Fruit fly (Drosophila melanogaster): Measurements from ENCODE around the gene CG6885.
A peak's percentile ranks its signal among the peaks of the same experiment; 100 is the strongest.

Gene CG6885

dm6 chr3L:18786066-18786426 is 41.8 kb downstream of the CG6885 start (continued):
- TF ChIP-seq chm (GFP tag; IDR thresholded peaks at IDR 0.05) (0 out of 2 replicates have a peak, but pooled peaks have one; percentile 49), bab2 (GFP tag; optimal IDR thresholded peaks at IDR 0.05) (no peak), wek (GFP tag; optimal IDR thresholded peaks at IDR 0.05) (no peak), CG11093 (GFP tag; IDR thresholded peaks at IDR 0.05) (no peak), cato (GFP tag; optimal IDR thresholded peaks at IDR 0.05; ENCODE audit: borderline replicate concordance) (no peak), CG12236 (GFP tag; optimal IDR thresholded peaks at IDR 0.05) (no peak), CG10462 (GFP tag; optimal IDR thresholded peaks at IDR 0.05) (no peak), br (optimal IDR thresholded peaks at IDR 0.05) (no peak), Sin3A (optimal IDR thresholded peaks at IDR 0.05) (no peak), lmd (GFP tag; IDR thresholded peaks at IDR 0.05) (peak; percentile 33; the same call in 1 of the 2 replicates), CG17186 (GFP tag; optimal IDR thresholded peaks at IDR 0.05) (no peak), CG1233 (GFP tag; optimal IDR thresholded peaks at IDR 0.05) (no peak), ind (GFP tag; optimal IDR thresholded peaks at IDR 0.05) (peak; percentile 30), phol (tag; optimal IDR thresholded peaks at IDR 0.05) (peak; percentile 8), Hand (GFP tag; optimal IDR thresholded peaks at IDR 0.05) (no peak), CG32532 (GFP tag; IDR thresholded peaks at IDR 0.05) (no peak; the same call in 1 of the 2 replicates), Hmx (GFP tag; optimal IDR thresholded peaks at IDR 0.05) (no peak), Sry-δ (GFP tag; optimal IDR thresholded peaks at IDR 0.05) (no peak), CHES-1-like (GFP tag; optimal IDR thresholded peaks at IDR 0.05) (no peak), schlank (tag; optimal IDR thresholded peaks at IDR 0.05) (no peak), Max (GFP tag; optimal IDR thresholded peaks at IDR 0.05) (no peak), CG11696 (GFP tag; IDR thresholded peaks at IDR 0.05) (peak; percentile 90), CG11560 (tag; IDR thresholded peaks at IDR 0.05) (no peak), ssp (GFP tag; IDR thresholded peaks at IDR 0.05) (peak; percentile 22; the same call in 1 of the 2 replicates), CG6791 (GFP tag; IDR thresholded peaks at IDR 0.05; ENCODE audit: partially characterized antibody) (no peak), disco-r (GFP tag; optimal IDR thresholded peaks at IDR 0.05) (no peak), CG12744 (GFP tag; optimal IDR thresholded peaks at IDR 0.05) (no peak), D19A (tag; optimal IDR thresholded peaks at IDR 0.05) (no peak), CG13287 (GFP tag; IDR thresholded peaks at IDR 0.05; ENCODE audit: partially characterized antibody) (peak; percentile 12; the same call in 1 of the 2 replicates), CG6254 (GFP tag; optimal IDR thresholded peaks at IDR 0.05) (no peak), Dll (GFP tag; IDR thresholded peaks at IDR 0.05; ENCODE audit: partially characterized antibody) (no peak; the same call in 3 of the 4 replicates), croc (GFP tag; conservative IDR thresholded peaks at IDR 0.05) (no peak), eve (GFP tag; optimal IDR thresholded peaks at IDR 0.05) (peak in 1 of 2 experiments; percentile 80), jumu (GFP tag; optimal IDR thresholded peaks at IDR 0.05) (no peak), CG7745 (tag; optimal IDR thresholded peaks at IDR 0.05) (no peak), ase (GFP tag; IDR thresholded peaks at IDR 0.05) (peak; percentile 30; the same call in 1 of the 3 replicates), CG6175 (GFP tag; IDR thresholded peaks at IDR 0.05) (no peak), CG16813 (GFP tag; IDR thresholded peaks at IDR 0.05; ENCODE audit: partially characterized antibody) (no peak), Sox102F (GFP tag; optimal IDR thresholded peaks at IDR 0.05) (peak; percentile 62), sna (GFP tag; IDR thresholded peaks at IDR 0.05; ENCODE audit: partially characterized antibody) (peak; percentile 35; the same call in 1 of the 2 replicates), sr (GFP tag; IDR thresholded peaks at IDR 0.05) (no peak), CG17612 (GFP tag; IDR thresholded peaks at IDR 0.05) (no peak), dpn (GFP tag; optimal IDR thresholded peaks at IDR 0.05) (no peak), ems (GFP tag; optimal IDR thresholded peaks at IDR 0.05) (no peak), CG16815 (GFP tag; optimal IDR thresholded peaks at IDR 0.05) (no peak), CG10321 (GFP tag; IDR thresholded peaks at IDR 0.05) (no peak), CG6272 (GFP tag; IDR thresholded peaks at IDR 0.05) (no peak), CG10979 (tag; optimal IDR thresholded peaks at IDR 0.05) (no peak), Myb (GFP tag; optimal IDR thresholded peaks at IDR 0.05) (no peak), CG4820 (GFP tag; optimal IDR thresholded peaks at IDR 0.05) (no peak), ash1 (GFP tag; optimal IDR thresholded peaks at IDR 0.05) (no peak), CG34422 (GFP tag; IDR thresholded peaks at IDR 0.05) (no peak)

Data from whole organism, embryonic.